Worm (Caenorhabditis elegans): ENCODE measurements around the gene rpb-8.

rpb-8 gene

DNA sequence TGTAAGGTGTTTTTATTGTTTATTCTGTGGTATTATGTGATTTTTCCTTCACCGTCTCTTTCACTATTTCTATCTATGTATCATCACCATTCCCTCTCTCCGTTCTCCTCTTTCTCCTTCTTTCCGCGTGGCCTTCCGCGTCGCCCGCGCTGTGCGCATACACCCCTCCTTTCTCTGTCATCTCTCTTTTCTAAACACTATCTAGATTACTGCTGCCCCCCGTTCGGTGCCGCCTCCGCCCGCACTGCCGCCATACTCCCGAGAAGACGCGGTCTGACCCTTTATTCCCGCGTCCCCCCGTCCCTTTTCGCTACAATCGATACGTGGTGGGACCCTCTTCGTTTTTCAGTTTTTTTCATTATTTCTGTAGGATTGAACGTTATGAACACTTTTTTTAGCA is 30.8 kb upstream of the rpb-8 start:
- no peak for TF ChIP-seq snpc-4 (tag; optimal IDR thresholded peaks at IDR 0.05)
- TF ChIP-seq ceh-16 (tag; optimal IDR thresholded peaks at IDR 0.05): no peak
- TF ChIP-seq peb-1 (tag; optimal IDR thresholded peaks at IDR 0.05): no peak
- no peak for TF ChIP-seq nhr-10 (tag; optimal IDR thresholded peaks at IDR 0.05)
- TF ChIP-seq R02D3.7 (tag; optimal IDR thresholded peaks at IDR 0.05): no peak
- no peak for TF ChIP-seq nhr-21 (tag; optimal IDR thresholded peaks at IDR 0.05)
- no peak for TF ChIP-seq C34F6.9 (tag; optimal IDR thresholded peaks at IDR 0.05)

ce11 chrIII:4947352-4947751 is 29.5 kb upstream of the rpb-8 start:
- TF ChIP-seq elt-3 (tag; optimal IDR thresholded peaks at IDR 0.05) (no peak), sem-4 (tag; optimal IDR thresholded peaks at IDR 0.05) (no peak), skn-1 (tag; optimal IDR thresholded peaks at IDR 0.05) (no peak), C34F6.9 (tag; optimal IDR thresholded peaks at IDR 0.05) (no peak), aly-2 (tag; optimal IDR thresholded peaks at IDR 0.05) (no peak), sma-9 (GFP tag; optimal IDR thresholded peaks at IDR 0.05) (no peak), sma-9 (tag; optimal IDR thresholded peaks at IDR 0.05) (no peak), R02D3.7 (tag; optimal IDR thresholded peaks at IDR 0.05) (no peak), unc-55 (GFP tag; optimal IDR thresholded peaks at IDR 0.05) (peak; percentile 6), F13H6.1 (tag; optimal IDR thresholded peaks at IDR 0.05) (peak; percentile 29), gmeb-1 (tag; optimal IDR thresholded peaks at IDR 0.05) (no peak), egl-27 (tag; optimal IDR thresholded peaks at IDR 0.05) (no peak), dmd-4 (tag; optimal IDR thresholded peaks at IDR 0.05) (no peak), zag-1 (tag; optimal IDR thresholded peaks at IDR 0.05) (no peak), ztf-11 (tag; optimal IDR thresholded peaks at IDR 0.05) (no peak), lin-11 (tag; optimal IDR thresholded peaks at IDR 0.05) (peak; percentile 27), blmp-1 (tag; optimal IDR thresholded peaks at IDR 0.05; ENCODE audit: insufficient read depth) (no peak), nhr-11 (tag; optimal IDR thresholded peaks at IDR 0.05) (no peak), snpc-4 (tag; optimal IDR thresholded peaks at IDR 0.05) (no peak), ama-1 (optimal IDR thresholded peaks at IDR 0.05) (no peak), nhr-21 (tag; optimal IDR thresholded peaks at IDR 0.05) (no peak), lin-39 (tag; optimal IDR thresholded peaks at IDR 0.05) (peak; percentile 35), nhr-77 (tag; optimal IDR thresholded peaks at IDR 0.05) (no peak), nhr-23 (tag; optimal IDR thresholded peaks at IDR 0.05) (no peak), ZK546.5 (tag; optimal IDR thresholded peaks at IDR 0.05) (no peak), peb-1 (tag; optimal IDR thresholded peaks at IDR 0.05) (no peak), ceh-82 (tag; optimal IDR thresholded peaks at IDR 0.05) (no peak), fos-1 (tag; optimal IDR thresholded peaks at IDR 0.05) (no peak), Y55F3AM.14 (GFP tag; optimal IDR thresholded peaks at IDR 0.05) (no peak), crh-2 (tag; optimal IDR thresholded peaks at IDR 0.05) (no peak)

DNA sequence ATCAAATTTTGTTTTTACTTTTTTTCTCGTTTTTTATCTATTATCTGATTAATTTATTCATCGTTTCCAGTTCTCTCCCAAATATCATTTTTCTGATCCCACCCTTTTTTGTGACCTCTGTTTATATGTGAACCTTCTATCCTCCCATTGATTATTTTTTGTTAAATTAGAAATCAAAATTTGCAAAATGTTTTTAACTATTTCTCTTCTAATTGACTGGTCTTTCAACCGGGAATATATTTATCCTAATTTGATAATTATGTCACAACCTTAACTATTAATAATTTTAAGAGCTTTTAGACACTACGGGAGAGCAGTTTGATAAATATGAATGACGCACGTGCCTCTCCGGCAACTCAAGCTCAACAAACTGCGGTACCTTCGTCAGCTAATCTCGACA is 26.4 kb upstream of the rpb-8 start, which contains the start of gene ntl-9:
TSS of gene ntl-9 (plus strand) at position 301 of the 400 bp plus-strand sequence.
- no peak for TF ChIP-seq elt-1 (tag; optimal IDR thresholded peaks at IDR 0.05)
- no peak for TF ChIP-seq Y55F3AM.14 (GFP tag; optimal IDR thresholded peaks at IDR 0.05)
- TF ChIP-seq unc-39 (tag; optimal IDR thresholded peaks at IDR 0.05): no peak
- TF ChIP-seq unc-62 (GFP tag; optimal IDR thresholded peaks at IDR 0.05): no peak
- no peak for TF ChIP-seq mdl-1 (tag; optimal IDR thresholded peaks at IDR 0.05)
- no peak for TF ChIP-seq nhr-237 (tag; optimal IDR thresholded peaks at IDR 0.05)
- TF ChIP-seq ZK546.5 (tag; optimal IDR thresholded peaks at IDR 0.05): no peak
- no peak for TF ChIP-seq nhr-21 (tag; optimal IDR thresholded peaks at IDR 0.05)
- TF ChIP-seq ztf-11 (tag; optimal IDR thresholded peaks at IDR 0.05): no peak
- no peak for TF ChIP-seq gmeb-1 (tag; optimal IDR thresholded peaks at IDR 0.05)
- TF ChIP-seq fos-1 (tag; optimal IDR thresholded peaks at IDR 0.05): no peak
- no peak for TF ChIP-seq aly-2 (tag; optimal IDR thresholded peaks at IDR 0.05)

ce11 chrIII:4939267-4939666 is 21.5 kb upstream of the rpb-8 start, which contains the start of gene rpb-2:
Gene rpb-2, plus strand, starts transcription at chrIII:4939567.
- no peak for TF ChIP-seq ama-1 (optimal IDR thresholded peaks at IDR 0.05)
- TF ChIP-seq nhr-77 (tag; optimal IDR thresholded peaks at IDR 0.05): no peak
- no peak for TF ChIP-seq sma-9 (GFP tag; optimal IDR thresholded peaks at IDR 0.05)
- TF ChIP-seq sma-9 (tag; optimal IDR thresholded peaks at IDR 0.05): no peak
- TF ChIP-seq nhr-25 (tag; optimal IDR thresholded peaks at IDR 0.05): no peak
- no peak for TF ChIP-seq aly-2 (tag; optimal IDR thresholded peaks at IDR 0.05)
- no peak for TF ChIP-seq mdl-1 (tag; optimal IDR thresholded peaks at IDR 0.05)
- TF ChIP-seq lin-39 (tag; optimal IDR thresholded peaks at IDR 0.05): no peak
- no peak for TF ChIP-seq crh-2 (tag; optimal IDR thresholded peaks at IDR 0.05)
- no peak for TF ChIP-seq mab-5 (tag; optimal IDR thresholded peaks at IDR 0.05)
- no peak for TF ChIP-seq mbf-1 (tag; optimal IDR thresholded peaks at IDR 0.05)
- no peak for TF ChIP-seq sma-3 (GFP tag; optimal IDR thresholded peaks at IDR 0.05)
- TF ChIP-seq zag-1 (tag; optimal IDR thresholded peaks at IDR 0.05): no peak
- no peak for TF ChIP-seq ceh-82 (tag; optimal IDR thresholded peaks at IDR 0.05)
- no peak for TF ChIP-seq ZK546.5 (tag; optimal IDR thresholded peaks at IDR 0.05)
- no peak for TF ChIP-seq elt-1 (tag; optimal IDR thresholded peaks at IDR 0.05)
- TF ChIP-seq Y55F3AM.14 (GFP tag; optimal IDR thresholded peaks at IDR 0.05): no peak
